Worm (Caenorhabditis elegans): ENCODE measurements around the gene snf-7.

DNA sequence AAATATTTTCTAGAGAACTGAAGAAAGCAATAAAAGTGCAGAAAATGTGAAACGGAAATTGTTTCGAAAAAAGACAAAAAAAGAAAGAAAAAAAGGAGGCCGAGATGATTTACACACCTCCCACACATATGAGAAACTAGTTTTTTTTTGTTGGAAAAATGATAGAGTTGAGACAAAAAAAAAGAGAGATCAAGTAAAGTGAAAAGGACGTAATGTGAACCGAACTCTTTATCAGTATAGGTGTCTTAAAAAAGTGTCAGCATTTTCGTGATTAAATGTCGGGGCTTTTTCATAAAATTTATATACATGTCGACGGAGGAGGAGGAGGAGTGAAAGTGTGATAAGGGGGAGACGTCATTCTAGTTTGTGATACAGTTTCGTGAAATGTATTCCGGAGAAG lies 46.0 kb upstream of the snf-7 start:
- no peak for TF ChIP-seq tab-1 (GFP tag; IDR thresholded peaks at IDR 0.05)
- TF ChIP-seq T22C8.4 (GFP tag; IDR thresholded peaks at IDR 0.05) = no peak
- no peak for TF ChIP-seq klf-2 (GFP tag; conservative IDR thresholded peaks at IDR 0.05)
- no peak for TF ChIP-seq ref-1 (GFP tag; conservative IDR thresholded peaks at IDR 0.05)
- no peak for TF ChIP-seq ztf-29 (GFP tag; IDR thresholded peaks at IDR 0.05)
- no peak for TF ChIP-seq flt-1 (GFP tag; IDR thresholded peaks at IDR 0.05)
